Worm (Caenorhabditis elegans) whole organism, L1 larva: ENCODE results near the gene M03C11.1.

Experiments used
- C34B4.2 ChIP-seq: sonication (generic microtip); optimal IDR thresholded peaks from 2 replicates; lab custom pipeline; 2017; ENCODE audit warnings: mild to moderate bottlenecking, missing genetic modification characterization, missing compliant biosample characterization
- alr-1 ChIP-seq: fragments of 200-800 bp; sonication (Bioruptor generic); optimal IDR thresholded peaks from 2 replicates; lab custom pipeline; 2018; ENCODE audit warnings: borderline replicate concordance, mild to moderate bottlenecking, missing genetic modification characterization, missing compliant biosample characterization
- ama-1 ChIP-seq: fragments of 150-350 bp; optimal IDR thresholded peaks from 2 replicates; lab custom pipeline; 2014
- ceh-8 ChIP-seq: fragments of 200-800 bp; sonication (Bioruptor generic); optimal IDR thresholded peaks from 2 replicates; lab custom pipeline; 2018; ENCODE audit warnings: mild to moderate bottlenecking, missing genetic modification characterization, moderate library complexity, missing compliant biosample characterization
- ceh-90 ChIP-seq: sonication (generic microtip); optimal IDR thresholded peaks from 2 replicates; lab custom pipeline; 2016; ENCODE audit warnings: missing genetic modification characterization, missing compliant biosample characterization
- ces-1 ChIP-seq: fragments of 150-350 bp; optimal IDR thresholded peaks from 2 replicates; lab custom pipeline; 2014; ENCODE audit warnings: missing biosample characterization, missing genetic modification reagents, missing genetic modification characterization
- dpl-1 ChIP-seq, 3 experiments: fragments of 150-350 bp in 2 of 3; sonication (generic microtip) in 1 of 3; optimal IDR thresholded peaks; 2 replicates each; lab custom pipeline; 2014 to 2017; ENCODE audit warnings: missing biosample characterization in 3 of 3, missing genetic modification characterization in 3 of 3, missing genetic modification reagents in 3 of 3
- dsc-1 ChIP-seq: sonication (generic microtip); optimal IDR thresholded peaks from 2 replicates; lab custom pipeline; 2016; ENCODE audit warnings: mild to moderate bottlenecking, missing genetic modification characterization, missing compliant biosample characterization
- efl-1 ChIP-seq, 4 experiments: fragments of 150-350 bp; optimal IDR thresholded peaks in 3 of 4; peaks in 1 of 4; 1 replicate in 1 of 4; 2 replicates in 3 of 4; lab custom pipeline; 2014; ENCODE audit warnings: missing biosample characterization in 2 of 4, missing genetic modification characterization in 2 of 4, missing genetic modification reagents in 2 of 4
- egl-13 ChIP-seq: sonication (generic microtip); optimal IDR thresholded peaks from 2 replicates; lab custom pipeline; 2016; ENCODE audit warnings: missing genotype, missing genetic modification reagents, missing genetic modification characterization, missing compliant biosample characterization
- egl-27 ChIP-seq, 2 experiments: fragments of 150-350 bp in 1 of 2; sonication (generic microtip); optimal IDR thresholded peaks; 3 replicates each; lab custom pipeline; 2017 to 2018; ENCODE audit warnings: missing biosample characterization in 2 of 2, missing genetic modification characterization in 2 of 2, missing genetic modification reagents in 2 of 2
- fkh-10 ChIP-seq: sonication (generic microtip); optimal IDR thresholded peaks from 2 replicates; lab custom pipeline; 2017; ENCODE audit warnings: missing biosample characterization, missing genetic modification reagents, missing genetic modification characterization
- fkh-4 ChIP-seq: sonication (generic microtip); optimal IDR thresholded peaks from 2 replicates; lab custom pipeline; 2016; ENCODE audit warnings: missing compliant biosample characterization, missing genetic modification characterization, borderline replicate concordance
- grh-1 ChIP-seq: fragments of 200-800 bp; sonication (Bioruptor generic); IDR thresholded peaks from 2 replicates; pipeline ENCODE4 v1.3.6; 2022; ENCODE audit warnings: missing genetic modification reagents, missing genetic modification characterization, missing compliant biosample characterization
- hlh-17 ChIP-seq: fragments of 200-800 bp; sonication (Bioruptor generic); optimal IDR thresholded peaks from 2 replicates; lab custom pipeline; 2018; ENCODE audit warnings: missing genetic modification characterization, mild to moderate bottlenecking, missing compliant biosample characterization, moderate library complexity, borderline replicate concordance
- hlh-4 ChIP-seq: sonication (generic microtip); optimal IDR thresholded peaks from 2 replicates; lab custom pipeline; 2016; ENCODE audit warnings: mild to moderate bottlenecking, missing genetic modification characterization, missing compliant biosample characterization
- isw-1 ChIP-seq: fragments of 200-800 bp; sonication (Bioruptor generic); IDR thresholded peaks from 2 replicates; pipeline ENCODE4 v1.3.6; 2022; ENCODE audit warnings: missing genetic modification characterization, missing compliant biosample characterization
- lin-13 ChIP-seq: fragments of 150-350 bp; optimal IDR thresholded peaks from 2 replicates; lab custom pipeline; 2014; ENCODE audit warnings: missing biosample characterization, missing genetic modification reagents, missing genetic modification characterization
- lin-14 ChIP-seq: fragments of 200-800 bp; sonication (Bioruptor generic); optimal IDR thresholded peaks from 2 replicates; lab custom pipeline; 2018; ENCODE audit warnings: mild to moderate bottlenecking, missing genetic modification characterization, moderate library complexity, missing compliant biosample characterization
- lin-39 ChIP-seq: fragments of 150-350 bp; optimal IDR thresholded peaks from 2 replicates; lab custom pipeline; 2014; ENCODE audit warnings: missing biosample characterization, missing genetic modification reagents, missing genetic modification characterization
- lir-3 ChIP-seq: sonication (generic microtip); optimal IDR thresholded peaks from 2 replicates; lab custom pipeline; 2016; ENCODE audit warnings: mild to moderate bottlenecking, missing genetic modification characterization, moderate library complexity, missing compliant biosample characterization; ENCODE audit not compliant: poor library complexity
- mab-9 ChIP-seq: fragments of 200-800 bp; sonication (Bioruptor generic); IDR thresholded peaks from 2 replicates; pipeline ENCODE4 v1.3.6; 2022; ENCODE audit warnings: missing genetic modification reagents, missing genetic modification characterization, missing compliant biosample characterization
- nhr-12 ChIP-seq: sonication (generic microtip); optimal IDR thresholded peaks from 2 replicates; lab custom pipeline; 2017; ENCODE audit warnings: missing biosample characterization, missing genetic modification characterization
- nhr-47 ChIP-seq: sonication (generic microtip); optimal IDR thresholded peaks from 2 replicates; lab custom pipeline; 2016; ENCODE audit warnings: mild to moderate bottlenecking, missing genetic modification characterization, moderate library complexity, missing compliant biosample characterization
- pax-3 ChIP-seq: fragments of 200-800 bp; sonication (Bioruptor generic); optimal IDR thresholded peaks from 2 replicates; lab custom pipeline; 2018; ENCODE audit warnings: mild to moderate bottlenecking, missing genetic modification characterization, moderate library complexity, missing compliant biosample characterization
- pqm-1 ChIP-seq: sonication (generic microtip); optimal IDR thresholded peaks from 3 replicates; lab custom pipeline; 2017; ENCODE audit warnings: missing biosample characterization, missing genetic modification characterization
- rnt-1 ChIP-seq: sonication (generic microtip); optimal IDR thresholded peaks from 2 replicates; lab custom pipeline; 2016; ENCODE audit warnings: mild to moderate bottlenecking, missing genetic modification characterization, moderate library complexity, missing compliant biosample characterization
- unc-130 ChIP-seq: fragments of 150-350 bp; optimal IDR thresholded peaks from 2 replicates; lab custom pipeline; 2017; ENCODE audit warnings: missing biosample characterization, missing genetic modification characterization, inconsistent platforms
- unc-30 ChIP-seq: sonication (generic microtip); optimal IDR thresholded peaks from 2 replicates; lab custom pipeline; 2017; ENCODE audit warnings: missing biosample characterization, missing genetic modification characterization
- unc-62 ChIP-seq: fragments of 150-350 bp; optimal IDR thresholded peaks from 2 replicates; lab custom pipeline; 2014; ENCODE audit warnings: missing biosample characterization, missing genetic modification reagents, missing genetic modification characterization
- unc-86 ChIP-seq: sonication (generic microtip); optimal IDR thresholded peaks from 2 replicates; lab custom pipeline; 2016; ENCODE audit warnings: missing genetic modification characterization, missing compliant biosample characterization
- zip-4 ChIP-seq: fragments of 200-800 bp; sonication (Bioruptor generic); optimal IDR thresholded peaks from 2 replicates; lab custom pipeline; 2018; ENCODE audit warnings: mild to moderate bottlenecking, missing genetic modification characterization, moderate library complexity, missing compliant biosample characterization
- ztf-4 ChIP-seq: fragments of 150-350 bp; optimal IDR thresholded peaks from 2 replicates; lab custom pipeline; 2014; ENCODE audit warnings: missing biosample characterization, missing genetic modification characterization

Gene M03C11.1

ce11 chrIII:10389608-10390007 is 6.3 kb downstream of the M03C11.1 start:
- TF ChIP-seq grh-1 (no peak), ces-1 (GFP tag; lab: Kevin White, UChicago) (no peak), lin-14 (GFP tag; lab: Kevin White, UChicago) (no peak), dsc-1 (peak; percentile 87), nhr-47 (tag; lab: Kevin White, UChicago) (peak; percentile 37), hlh-17 (GFP tag; lab: Kevin White, UChicago) (no peak), mab-9 (GFP tag; lab: Robert Waterston, UW) (no peak), egl-13 (tag; lab: Kevin White, UChicago) (peak; percentile 72), unc-62 (GFP tag; lab: Kevin White, UChicago) (no peak)
- TF ChIP-seq, all 84 proteins: peak for 3

ce11 chrIII:10386476-10386875 is 9.4 kb downstream of the M03C11.1 start, which contains the start of gene C38H2.3:
Gene C38H2.3 (minus strand): TSS chrIII:10386576.
- no peak for TF ChIP-seq pax-3
- no peak for TF ChIP-seq isw-1
- TF ChIP-seq dpl-1 (GFP tag; optimal IDR thresholded peaks at IDR 0.05; lab: Kevin White, UChicago) = no peak
- no peak for TF ChIP-seq unc-86 (tag; lab: Kevin White, UChicago)
- no peak for TF ChIP-seq lir-3 (tag; lab: Kevin White, UChicago)
- TF ChIP-seq ztf-4 (tag; lab: Kevin White, UChicago) = no peak
- TF ChIP-seq, all 84 proteins: peak for 0

ce11 chrIII:10383804-10384203 is 12.1 kb downstream of the M03C11.1 start:
- TF ChIP-seq efl-1 (optimal IDR thresholded peaks at IDR 0.05; lab: Kevin White, UChicago) (no peak), efl-1 (GFP tag; optimal IDR thresholded peaks at IDR 0.05 in 1 of 2; lab: Kevin White, UChicago) (peak in 1 of 2 experiments; percentile 15), unc-62 (GFP tag; lab: Kevin White, UChicago) (no peak)

ce11 chrIII:10381473-10381872 is 14.4 kb downstream of the M03C11.1 start, which contains the start of gene C38H2.2:
Gene C38H2.2 (plus strand): TSS chrIII:10381773.
- TF ChIP-seq C34B4.2 (tag; lab: Kevin White, UChicago) (no peak), rnt-1 (tag; lab: Kevin White, UChicago) (no peak), alr-1 (tag; lab: Kevin White, UChicago) (no peak), ces-1 (GFP tag; lab: Kevin White, UChicago) (no peak), hlh-17 (GFP tag; lab: Kevin White, UChicago) (no peak), ceh-8 (GFP tag; lab: Kevin White, UChicago) (no peak), fkh-10 (GFP tag; lab: Kevin White, UChicago) (no peak), zip-4 (GFP tag; lab: Kevin White, UChicago) (no peak), unc-30 (tag; lab: Kevin White, UChicago) (no peak), pqm-1 (tag; lab: Kevin White, UChicago) (no peak), ama-1 (lab: Kevin White, UChicago) (no peak), ceh-90 (tag; lab: Kevin White, UChicago) (no peak), unc-130 (tag; lab: Kevin White, UChicago) (no peak), hlh-4 (tag; lab: Kevin White, UChicago) (no peak), fkh-4 (tag; lab: Kevin White, UChicago) (no peak), lin-13 (GFP tag; lab: Kevin White, UChicago) (no peak), nhr-12 (tag; lab: Kevin White, UChicago) (no peak), lin-39 (tag; lab: Kevin White, UChicago) (no peak), pax-3 (no peak), egl-27 (tag; optimal IDR thresholded peaks at IDR 0.05; lab: Kevin White, UChicago) (no peak)
